Fruit fly (Drosophila melanogaster): ENCODE data around the gene Toll-9.

Toll-9 gene

dm6 chr3L:20403493-20404379 is 37.2 kb upstream of the Toll-9 start (continued):
- no peak for TF ChIP-seq Drgx (GFP tag; IDR thresholded peaks at IDR 0.05)
- no peak for TF ChIP-seq onecut (GFP tag; IDR thresholded peaks at IDR 0.05)
- TF ChIP-seq ftz-f1 (GFP tag; optimal IDR thresholded peaks at IDR 0.05), result no peak
- peak; percentile 20; the same call in 1 of the 2 replicates for TF ChIP-seq CG6689 (GFP tag; IDR thresholded peaks at IDR 0.05)
- TF ChIP-seq ERR (GFP tag; optimal IDR thresholded peaks at IDR 0.05), result no peak
- TF ChIP-seq CG13624 (GFP tag; optimal IDR thresholded peaks at IDR 0.05), result peak; percentile 26
- no peak for TF ChIP-seq CG3838 (GFP tag; optimal IDR thresholded peaks at IDR 0.05)
- 0 out of 3 replicates have a peak, but pooled peaks have one; percentile 27 for TF ChIP-seq ci (GFP tag; IDR thresholded peaks at IDR 0.05)
- no peak for TF ChIP-seq Lhr (GFP tag; optimal IDR thresholded peaks at IDR 0.05)
- no peak for TF ChIP-seq CG31388 (GFP tag; optimal IDR thresholded peaks at IDR 0.05)
- TF ChIP-seq bigmax (GFP tag; optimal IDR thresholded peaks at IDR 0.05), result no peak
- TF ChIP-seq Gsc (GFP tag; IDR thresholded peaks at IDR 0.05), result no peak
- no peak for TF ChIP-seq usp (GFP tag; optimal IDR thresholded peaks at IDR 0.05)
- TF ChIP-seq pho (GFP tag; optimal IDR thresholded peaks at IDR 0.05), result no peak
- TF ChIP-seq CG3065 (GFP tag; optimal IDR thresholded peaks at IDR 0.05), result no peak
- no peak for TF ChIP-seq NFAT (GFP tag; IDR thresholded peaks at IDR 0.05)
- no peak for TF ChIP-seq CG11093 (GFP tag; IDR thresholded peaks at IDR 0.05)
- TF ChIP-seq nau (GFP tag; optimal IDR thresholded peaks at IDR 0.05), result no peak
- no peak for TF ChIP-seq CG13287 (GFP tag; IDR thresholded peaks at IDR 0.05; ENCODE audit: partially characterized antibody)
- TF ChIP-seq CG42726 (GFP tag; IDR thresholded peaks at IDR 0.05; ENCODE audit: partially characterized antibody), result no peak
- TF ChIP-seq hth (optimal IDR thresholded peaks at IDR 0.05), result no peak
- TF ChIP-seq CG1603 (tag; optimal IDR thresholded peaks at IDR 0.05), result peak; percentile 23
- TF ChIP-seq CG8290 (GFP tag; optimal IDR thresholded peaks at IDR 0.05), result no peak
- TF ChIP-seq CG8290 (tag; optimal IDR thresholded peaks at IDR 0.05), result no peak
- no peak for TF ChIP-seq CG1233 (GFP tag; optimal IDR thresholded peaks at IDR 0.05)
- TF ChIP-seq Oaz (GFP tag; IDR thresholded peaks at IDR 0.05), result no peak
- TF ChIP-seq CG13775 (GFP tag; optimal IDR thresholded peaks at IDR 0.05), result peak; percentile 15
- no peak for TF ChIP-seq wek (GFP tag; optimal IDR thresholded peaks at IDR 0.05)
- TF ChIP-seq Hand (GFP tag; optimal IDR thresholded peaks at IDR 0.05), result no peak
- TF ChIP-seq CG15011 (GFP tag; optimal IDR thresholded peaks at IDR 0.05), result no peak
- no peak for TF ChIP-seq CTCF (GFP tag; optimal IDR thresholded peaks at IDR 0.05)
- TF ChIP-seq TFAM (GFP tag; optimal IDR thresholded peaks at IDR 0.05), result no peak
- TF ChIP-seq CG3726 (GFP tag; IDR thresholded peaks at IDR 0.05), result no peak
- no peak for TF ChIP-seq trem (tag; optimal IDR thresholded peaks at IDR 0.05)
- peak; percentile 27; the same call in 1 of the 3 replicates for TF ChIP-seq row (GFP tag; IDR thresholded peaks at IDR 0.05)
- no peak for TF ChIP-seq CG9797 (GFP tag; optimal IDR thresholded peaks at IDR 0.05)
- no peak for TF ChIP-seq CG5953 (GFP tag; IDR thresholded peaks at IDR 0.05)
- no peak for TF ChIP-seq dysf (GFP tag; IDR thresholded peaks at IDR 0.05)
- no peak for TF ChIP-seq org-1 (GFP tag; optimal IDR thresholded peaks at IDR 0.05)
- TF ChIP-seq CG9727 (GFP tag; optimal IDR thresholded peaks at IDR 0.05), result peak; percentile 22
- TF ChIP-seq Bgb (GFP tag; IDR thresholded peaks at IDR 0.05; ENCODE audit: partially characterized antibody), result no peak
- no peak for TF ChIP-seq otp (GFP tag; IDR thresholded peaks at IDR 0.05)
- no peak for TF ChIP-seq CG34422 (GFP tag; IDR thresholded peaks at IDR 0.05)

Data from whole organism, embryonic.